Worm (Caenorhabditis elegans): ENCODE measurements around the gene nmt-1.

ce11 chrIII:6163381-6163780, 47.2 kb upstream of the nmt-1 start:
- TF ChIP-seq lin-39 (tag; optimal IDR thresholded peaks at IDR 0.05) = no peak
- TF ChIP-seq snpc-4 (tag; optimal IDR thresholded peaks at IDR 0.05) = no peak
- no peak for TF ChIP-seq nhr-237 (tag; optimal IDR thresholded peaks at IDR 0.05)
